Worm (Caenorhabditis elegans) whole organism, L4 larva: ENCODE data around the gene pqn-25.

Experiments
- F10B5.3 ChIP-seq: sonication (generic microtip); optimal IDR thresholded peaks from 2 replicates; lab custom pipeline; 2016; ENCODE audit warnings: mild to moderate bottlenecking, missing genetic modification characterization, missing compliant biosample characterization
- ama-1 ChIP-seq: fragments of 150-350 bp; optimal IDR thresholded peaks from 2 replicates; lab custom pipeline; 2014; ENCODE audit warnings: inconsistent platforms, mixed read lengths
- dmd-9 ChIP-seq: fragments of 200-800 bp; sonication (Bioruptor generic); IDR thresholded peaks from 2 replicates; pipeline ENCODE4 v1.3.6; 2022; ENCODE audit warnings: missing genetic modification reagents, missing genetic modification characterization, missing compliant biosample characterization
- fos-1 ChIP-seq: fragments of 150-350 bp; optimal IDR thresholded peaks from 2 replicates; lab custom pipeline; 2014; ENCODE audit warnings: missing biosample characterization, missing genetic modification characterization
- hlh-30 ChIP-seq: sonication (generic microtip); optimal IDR thresholded peaks from 2 replicates; lab custom pipeline; 2017; ENCODE audit warnings: antibody characterized with exemption, mild to moderate bottlenecking, missing genetic modification characterization, missing compliant biosample characterization; ENCODE audit not compliant: insufficient read depth
- jun-1 ChIP-seq: fragments of 150-350 bp; optimal IDR thresholded peaks from 2 replicates; lab custom pipeline; 2014; ENCODE audit warnings: missing biosample characterization, missing genetic modification reagents, missing genetic modification characterization
- lsy-2 ChIP-seq, 2 experiments: fragments of 150-350 bp in 1 of 2; sonication (generic microtip) in 1 of 2; optimal IDR thresholded peaks; 2 replicates each; lab custom pipeline; 2014 to 2017; ENCODE audit warnings: missing biosample characterization in 2 of 2, missing genetic modification characterization in 2 of 2
- mdl-1 ChIP-seq, 2 experiments: fragments of 150-350 bp in 1 of 2; sonication (generic microtip) in 1 of 2; optimal IDR thresholded peaks; 2 replicates each; lab custom pipeline; 2014 to 2017; ENCODE audit warnings: missing biosample characterization in 2 of 2, missing genetic modification characterization in 2 of 2
- nhr-77 ChIP-seq: fragments of 150-350 bp; optimal IDR thresholded peaks from 2 replicates; lab custom pipeline; 2014; ENCODE audit warnings: missing biosample characterization, missing genetic modification characterization
- pha-4 ChIP-seq, 2 experiments: fragments of 150-350 bp in 1 of 2; fragments of 200-800 bp in 1 of 2; sonication (Bioruptor generic) in 1 of 2; IDR thresholded peaks in 1 of 2; optimal IDR thresholded peaks in 1 of 2; 2 replicates each; pipeline versions ENCODE4 v1.3.6 to Lab custom; 2014 to 2022; ENCODE audit warnings: missing genetic modification characterization in 2 of 2, missing genetic modification reagents in 2 of 2, missing biosample characterization in 1 of 2, missing compliant biosample characterization in 1 of 2
- spr-1 ChIP-seq: sonication (generic microtip); optimal IDR thresholded peaks from 2 replicates; lab custom pipeline; 2016; ENCODE audit warnings: mild to moderate bottlenecking, missing genetic modification characterization, missing compliant biosample characterization
- unc-62 ChIP-seq, 3 experiments: fragments of 150-350 bp in 1 of 3; sonication (generic microtip); optimal IDR thresholded peaks in 2 of 3; peaks in 1 of 3; 1 replicate in 1 of 3; 2 replicates in 2 of 3; lab custom pipeline; 2014 to 2017; ENCODE audit warnings: missing biosample characterization in 3 of 3, missing genetic modification characterization in 3 of 3, missing genetic modification reagents in 3 of 3, missing genotype in 1 of 3

DNA sequence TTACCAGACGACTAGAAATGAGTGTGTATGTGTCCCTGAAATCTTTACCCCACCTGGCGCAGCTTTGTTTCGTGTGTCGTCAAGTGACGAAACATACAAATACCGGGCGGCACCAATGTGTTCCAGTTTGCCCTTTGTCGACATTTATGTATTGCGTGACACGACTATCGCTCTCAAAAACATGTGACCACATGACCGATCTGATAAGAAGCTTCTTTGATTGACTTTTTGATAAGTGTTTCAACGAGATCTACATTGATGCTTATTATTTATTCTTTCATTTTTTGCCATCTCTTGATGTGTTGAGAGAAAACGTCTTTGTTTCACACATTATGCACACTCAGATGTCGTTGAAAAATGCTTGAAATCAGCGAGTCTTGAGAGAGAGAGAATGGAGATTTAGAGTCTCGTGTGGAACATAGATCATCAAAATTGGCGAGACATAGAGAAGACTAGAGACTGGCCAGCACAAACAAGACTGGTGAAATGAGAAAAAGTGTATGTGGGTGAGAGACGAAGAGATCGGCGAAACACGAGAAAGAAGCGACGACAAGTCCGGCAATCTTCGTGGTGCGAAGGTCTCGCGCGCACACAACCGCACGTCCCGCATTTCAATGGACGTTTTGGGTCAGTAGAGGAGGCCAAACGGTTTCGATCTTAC lies 9.4 kb downstream of the pqn-25 start:
- TF ChIP-seq nhr-77 (tag; lab: Kevin White, UChicago) (peak; percentile 45), ama-1 (lab: Kevin White, UChicago) (peak; percentile 77), jun-1 (tag; lab: Kevin White, UChicago) (no peak), unc-62 (GFP tag; optimal IDR thresholded peaks at IDR 0.05 in 1 of 2; lab: Kevin White, UChicago) (peak; percentile 8 to 74), unc-62 (tag; optimal IDR thresholded peaks at IDR 0.05; lab: Kevin White, UChicago) (no peak), fos-1 (tag; lab: Kevin White, UChicago) (no peak), spr-1 (tag; lab: Kevin White, UChicago) (no peak), pha-4 (GFP tag; IDR thresholded peaks at IDR 0.05; lab: Robert Waterston, UW) (no peak), pha-4 (tag; optimal IDR thresholded peaks at IDR 0.05; lab: Kevin White, UChicago) (no peak), F10B5.3 (tag; lab: Kevin White, UChicago) (no peak), lsy-2 (tag; optimal IDR thresholded peaks at IDR 0.05; lab: Kevin White, UChicago) (peak; percentile 57 to 63), hlh-30 (peak; percentile 91), mdl-1 (tag; optimal IDR thresholded peaks at IDR 0.05; lab: Kevin White, UChicago) (peak; percentile 7 to 83), dmd-9 (GFP tag; lab: Robert Waterston, UW) (no peak)
